Fruit fly (Drosophila melanogaster) whole organism, embryonic: ENCODE results near the gene Spt7.
A peak's percentile ranks its signal among the peaks of the same experiment; 100 is the strongest.

Experiments
- Asciz ChIP-seq: fragments of 200-800 bp; sonication (Bioruptor generic); optimal IDR thresholded peaks from 2 replicates; lab custom pipeline; 2017; ENCODE audit warnings: missing biosample characterization, mild to moderate bottlenecking, missing genetic modification characterization, missing genetic modification reagents
- B-H1 ChIP-seq: fragments of 200-800 bp; sonication (Bioruptor generic); IDR thresholded peaks from 3 replicates; pipeline ENCODE4 v1.3.6; 2022; ENCODE audit warnings: missing biosample characterization, missing genetic modification characterization
- CG11398 ChIP-seq: fragments of 200-800 bp; sonication (Bioruptor generic); optimal IDR thresholded peaks from 2 replicates; lab custom pipeline; 2016; ENCODE audit warnings: missing biosample characterization, missing genetic modification characterization
- CG12236 ChIP-seq: fragments of 200-800 bp; sonication (Bioruptor generic); optimal IDR thresholded peaks from 2 replicates; lab custom pipeline; 2016; ENCODE audit warnings: missing biosample characterization, missing genetic modification characterization
- CG12299 ChIP-seq: fragments of 200-800 bp; sonication (Bioruptor generic); optimal IDR thresholded peaks from 2 replicates; lab custom pipeline; 2018; ENCODE audit warnings: missing biosample characterization, mild to moderate bottlenecking, missing genetic modification characterization
- CG12942 ChIP-seq: fragments of 200-800 bp; sonication (Bioruptor generic); optimal IDR thresholded peaks from 3 replicates; lab custom pipeline; 2016; ENCODE audit warnings: missing biosample characterization, missing genetic modification characterization
- CG13424 ChIP-seq: fragments of 200-800 bp; sonication (Bioruptor generic); optimal IDR thresholded peaks from 2 replicates; lab custom pipeline; 2019; ENCODE audit warnings: missing biosample characterization, mild to moderate bottlenecking, missing genetic modification characterization, moderate library complexity
- CG17829 ChIP-seq: fragments of 200-800 bp; optimal IDR thresholded peaks from 2 replicates; lab custom pipeline; 2019; ENCODE audit warnings: missing biosample characterization, mild to moderate bottlenecking, missing genetic modification characterization, moderate library complexity
- CG18476 ChIP-seq: fragments of 200-800 bp; sonication (Bioruptor generic); optimal IDR thresholded peaks from 2 replicates; lab custom pipeline; 2016; ENCODE audit warnings: missing biosample characterization, mild to moderate bottlenecking, missing genetic modification characterization
- CG18619 ChIP-seq: fragments of 200-800 bp; sonication (Bioruptor generic); optimal IDR thresholded peaks from 3 replicates; lab custom pipeline; 2017; ENCODE audit warnings: missing biosample characterization, mild to moderate bottlenecking, missing genetic modification characterization
- CG31365 ChIP-seq: fragments of 200-800 bp; sonication (Bioruptor generic); optimal IDR thresholded peaks from 2 replicates; lab custom pipeline; 2018; ENCODE audit warnings: missing biosample characterization, mild to moderate bottlenecking, missing genetic modification characterization
- CG34376 ChIP-seq: fragments of 200-800 bp; sonication (Bioruptor generic); optimal IDR thresholded peaks from 2 replicates; lab custom pipeline; 2018; ENCODE audit warnings: missing biosample characterization, mild to moderate bottlenecking, missing genetic modification characterization
- CG4282 ChIP-seq: fragments of 200-800 bp; sonication (Bioruptor generic); optimal IDR thresholded peaks from 2 replicates; lab custom pipeline; 2016; ENCODE audit warnings: missing biosample characterization, missing genetic modification characterization
- CG6791 ChIP-seq: fragments of 200-800 bp; sonication (Bioruptor generic); IDR thresholded peaks from 3 replicates; pipeline ENCODE4 v1.3.6; 2022; ENCODE audit warnings: missing biosample characterization, missing genetic modification characterization; ENCODE audit not compliant: partially characterized antibody
- CG6854 ChIP-seq: fragments of 200-800 bp; sonication (Bioruptor generic); optimal IDR thresholded peaks from 3 replicates; lab custom pipeline; 2017; ENCODE audit warnings: missing biosample characterization, mild to moderate bottlenecking, missing genetic modification characterization
- CG7357 ChIP-seq: fragments of 200-800 bp; sonication (Bioruptor generic); IDR thresholded peaks from 3 replicates; pipeline ENCODE4 v1.3.6; 2022; ENCODE audit warnings: missing biosample characterization, missing genetic modification characterization
- CG7556 ChIP-seq: fragments of 200-800 bp; sonication (Bioruptor generic); optimal IDR thresholded peaks from 2 replicates; lab custom pipeline; 2017; ENCODE audit warnings: missing biosample characterization, mild to moderate bottlenecking, missing genetic modification characterization
- CG7928 ChIP-seq: fragments of 200-800 bp; sonication (Bioruptor generic); optimal IDR thresholded peaks from 2 replicates; lab custom pipeline; 2017; ENCODE audit warnings: missing biosample characterization, mild to moderate bottlenecking, missing genetic modification characterization
- CG8388 ChIP-seq: fragments of 200-800 bp; sonication (Bioruptor generic); optimal IDR thresholded peaks from 2 replicates; lab custom pipeline; 2019; ENCODE audit warnings: missing biosample characterization, mild to moderate bottlenecking, missing genetic modification characterization, moderate library complexity
- D ChIP-seq, 2 experiments: fragments of 200-800 bp in 1 of 2; fragments of >200 bp in 1 of 2; sonication (Bioruptor generic) in 1 of 2; optimal IDR thresholded peaks; 2 replicates in 1 of 2; 3 replicates in 1 of 2; lab custom pipeline; 2017; ENCODE audit warnings: mild to moderate bottlenecking in 1 of 2, missing biosample characterization in 1 of 2, missing genetic modification characterization in 1 of 2, missing genetic modification reagents in 1 of 2
- Dad ChIP-seq: fragments of 200-800 bp; sonication (Bioruptor generic); optimal IDR thresholded peaks from 3 replicates; lab custom pipeline; 2016; ENCODE audit warnings: missing biosample characterization, missing genetic modification characterization
- Deaf1 ChIP-seq: fragments of 200-800 bp; optimal IDR thresholded peaks from 3 replicates; lab custom pipeline; 2019; ENCODE audit warnings: missing biosample characterization, mild to moderate bottlenecking, missing genetic modification characterization, moderate library complexity
- ERR ChIP-seq: fragments of 200-800 bp; sonication (Bioruptor generic); optimal IDR thresholded peaks from 2 replicates; lab custom pipeline; 2016; ENCODE audit warnings: missing biosample characterization, missing genetic modification characterization
- Hand ChIP-seq: fragments of 200-800 bp; sonication (Bioruptor generic); optimal IDR thresholded peaks from 2 replicates; lab custom pipeline; 2017; ENCODE audit warnings: mild to moderate bottlenecking, missing biosample characterization, missing genetic modification reagents, missing genetic modification characterization
- Hey ChIP-seq: fragments of 200-800 bp; sonication (Bioruptor generic); optimal IDR thresholded peaks from 3 replicates; lab custom pipeline; 2018; ENCODE audit warnings: missing biosample characterization, mild to moderate bottlenecking, missing genetic modification characterization
- Hr3 ChIP-seq: fragments of 200-800 bp; sonication (Bioruptor generic); optimal IDR thresholded peaks from 3 replicates; lab custom pipeline; 2016; ENCODE audit warnings: missing biosample characterization, missing genetic modification characterization
- Hr78 ChIP-seq, 2 experiments: fragments of 200-800 bp in 1 of 2; fragments of >200 bp in 1 of 2; sonication (Bioruptor generic) in 1 of 2; optimal IDR thresholded peaks; 2 replicates each; lab custom pipeline; 2017 to 2019; ENCODE audit warnings: missing biosample characterization in 2 of 2, missing genetic modification characterization in 2 of 2, mild to moderate bottlenecking in 1 of 2, moderate library complexity in 1 of 2
- MESR4 ChIP-seq: fragments of 200-800 bp; sonication (Bioruptor generic); optimal IDR thresholded peaks from 2 replicates; lab custom pipeline; 2018; ENCODE audit warnings: missing biosample characterization, mild to moderate bottlenecking, missing genetic modification characterization, moderate library complexity
- Max ChIP-seq: fragments of 200-800 bp; sonication (Bioruptor generic); optimal IDR thresholded peaks from 2 replicates; lab custom pipeline; 2016; ENCODE audit warnings: missing biosample characterization, mild to moderate bottlenecking, missing genetic modification characterization
- Mrtf ChIP-seq: fragments of 200-800 bp; sonication (Bioruptor generic); IDR thresholded peaks from 3 replicates; pipeline ENCODE4 v1.3.6; 2022; ENCODE audit warnings: missing biosample characterization, missing genetic modification characterization
- NK7.1 ChIP-seq: fragments of 200-800 bp; sonication (Bioruptor generic); optimal IDR thresholded peaks from 3 replicates; lab custom pipeline; 2016; ENCODE audit warnings: missing biosample characterization, missing genetic modification characterization
- Pdp1 ChIP-seq, 2 experiments: fragments of 200-800 bp; sonication (Bioruptor generic); optimal IDR thresholded peaks; 3 replicates each; lab custom pipeline; 2016; ENCODE audit warnings: missing biosample characterization in 2 of 2, missing genetic modification characterization in 2 of 2, mild to moderate bottlenecking in 1 of 2, moderate library complexity in 1 of 2
- Scr ChIP-seq: fragments of 200-800 bp; sonication (Bioruptor generic); IDR thresholded peaks from 2 replicates; pipeline ENCODE4 v1.3.6; 2022; ENCODE audit warnings: missing biosample characterization, missing genetic modification characterization; ENCODE audit not compliant: partially characterized antibody
- Sin3A ChIP-seq: fragments of >200 bp; optimal IDR thresholded peaks from 2 replicates; lab custom pipeline; 2018
- Sry-β ChIP-seq: fragments of 200-800 bp; sonication (Bioruptor generic); optimal IDR thresholded peaks from 2 replicates; lab custom pipeline; 2018; ENCODE audit warnings: missing biosample characterization, mild to moderate bottlenecking, missing genetic modification characterization, moderate library complexity
- Stat92E ChIP-seq, 3 experiments: fragments of >200 bp in 2 of 3; fragments of 200-800 bp in 1 of 3; sonication (Bioruptor generic) in 1 of 3; optimal IDR thresholded peaks; 2 replicates each; lab custom pipeline; 2017 to 2019; ENCODE audit warnings: missing biosample characterization in 3 of 3, missing genetic modification characterization in 3 of 3, mild to moderate bottlenecking in 1 of 3, moderate library complexity in 1 of 3
- ase ChIP-seq: fragments of 200-800 bp; sonication (Bioruptor generic); IDR thresholded peaks from 3 replicates; pipeline ENCODE4 v1.3.6; 2022; ENCODE audit warnings: missing biosample characterization, missing genetic modification characterization
- bab2 ChIP-seq: fragments of 200-800 bp; sonication (Bioruptor generic); optimal IDR thresholded peaks from 2 replicates; lab custom pipeline; 2016; ENCODE audit warnings: missing biosample characterization, missing genetic modification characterization
- corto ChIP-seq: fragments of 200-800 bp; sonication (Bioruptor generic); optimal IDR thresholded peaks from 2 replicates; lab custom pipeline; 2016; ENCODE audit warnings: missing biosample characterization, mild to moderate bottlenecking, missing genetic modification characterization, moderate library complexity
- fd102C ChIP-seq: fragments of 200-800 bp; sonication (Bioruptor generic); optimal IDR thresholded peaks from 2 replicates; lab custom pipeline; 2018; ENCODE audit warnings: missing biosample characterization, mild to moderate bottlenecking, missing genetic modification characterization, moderate library complexity
- gcm2 ChIP-seq: fragments of 200-800 bp; sonication (Bioruptor generic); optimal IDR thresholded peaks from 2 replicates; lab custom pipeline; 2016; ENCODE audit warnings: missing biosample characterization, missing genetic modification characterization
- jumu ChIP-seq: fragments of 200-800 bp; sonication (Bioruptor generic); optimal IDR thresholded peaks from 3 replicates; lab custom pipeline; 2016; ENCODE audit warnings: missing biosample characterization, missing genetic modification characterization
- kah ChIP-seq: fragments of 200-800 bp; sonication (Bioruptor generic); optimal IDR thresholded peaks from 2 replicates; lab custom pipeline; 2018; ENCODE audit warnings: missing biosample characterization, mild to moderate bottlenecking, missing genetic modification characterization
- nerfin-1 ChIP-seq: fragments of 200-800 bp; sonication (Bioruptor generic); optimal IDR thresholded peaks from 3 replicates; lab custom pipeline; 2019; ENCODE audit warnings: missing biosample characterization, mild to moderate bottlenecking, missing genetic modification characterization, moderate library complexity
- odd ChIP-seq: fragments of 200-800 bp; sonication (Bioruptor generic); optimal IDR thresholded peaks from 2 replicates; lab custom pipeline; 2017; ENCODE audit warnings: missing biosample characterization, mild to moderate bottlenecking, missing genetic modification characterization
- psq ChIP-seq: fragments of 200-800 bp; sonication (Bioruptor generic); optimal IDR thresholded peaks from 2 replicates; lab custom pipeline; 2017; ENCODE audit warnings: missing biosample characterization, missing genetic modification characterization
- rib ChIP-seq: fragments of 200-800 bp; sonication (Bioruptor generic); IDR thresholded peaks from 2 replicates; pipeline ENCODE4 v1.3.6; 2022; ENCODE audit warnings: missing biosample characterization, missing genetic modification characterization
- vnd ChIP-seq: fragments of 200-800 bp; sonication (Bioruptor generic); IDR thresholded peaks from 3 replicates; pipeline ENCODE4 v1.3.6; 2022; ENCODE audit warnings: missing biosample characterization, missing genetic modification characterization; ENCODE audit not compliant: partially characterized antibody
- z ChIP-seq: fragments of 200-800 bp; sonication (Bioruptor generic); IDR thresholded peaks from 3 replicates; pipeline ENCODE4 v1.3.6; 2022; ENCODE audit warnings: missing biosample characterization, missing genetic modification characterization

Gene Spt7

DNA sequence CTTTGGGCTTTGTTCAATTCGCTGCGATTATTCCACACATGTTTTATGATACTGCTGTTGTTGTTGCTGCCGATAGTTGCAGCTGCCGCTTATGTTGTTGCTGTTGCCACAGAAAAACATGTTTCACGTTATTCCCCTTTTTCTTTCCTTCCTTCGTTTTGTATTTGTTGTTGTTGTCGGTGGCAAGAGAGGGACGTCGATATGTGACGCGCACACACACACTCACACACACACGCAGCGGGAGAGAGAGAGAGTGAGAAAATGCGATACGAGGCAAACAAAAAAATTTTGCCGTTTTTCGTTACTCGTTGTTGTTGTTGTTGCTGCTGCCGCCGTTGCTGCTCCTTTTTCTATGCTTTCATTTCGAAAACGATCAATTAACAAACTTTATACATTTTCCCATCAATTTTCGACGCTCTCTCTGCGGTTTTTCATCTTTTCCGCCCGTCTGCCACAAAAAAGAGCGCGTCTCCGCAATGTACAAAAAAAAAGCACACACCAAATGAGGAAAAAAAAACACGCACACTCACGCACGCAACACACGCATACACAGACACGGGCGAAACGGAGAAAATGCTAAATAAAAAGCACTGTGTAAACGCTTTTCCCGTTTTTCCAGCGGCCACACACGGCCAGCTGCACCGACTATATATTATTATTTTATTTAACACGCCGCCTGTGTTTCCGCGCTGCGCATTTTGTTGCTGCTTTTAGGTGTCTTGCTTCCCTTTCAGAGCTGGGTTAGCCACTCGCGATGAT is 36.4 kb downstream of the Spt7 start (continued):
- TF ChIP-seq nerfin-1 (tag; lab: Kevin White, UChicago): no peak
- no peak for TF ChIP-seq jumu (GFP tag; lab: Kevin White, UChicago)
- TF ChIP-seq CG13424 (tag; lab: Kevin White, UChicago): no peak
- TF ChIP-seq CG7928 (GFP tag; lab: Kevin White, UChicago): no peak
- no peak for TF ChIP-seq Hand
- no peak for TF ChIP-seq ase (GFP tag; lab: Robert Waterston, UW)
- TF ChIP-seq Pdp1 (GFP tag; optimal IDR thresholded peaks at IDR 0.05; lab: Kevin White, UChicago): no peak
- TF ChIP-seq NK7.1 (GFP tag; lab: Kevin White, UChicago): no peak
- no peak for TF ChIP-seq odd (GFP tag; lab: Kevin White, UChicago)
- no peak for TF ChIP-seq Asciz (GFP tag; lab: Kevin White, UChicago)
- no peak for TF ChIP-seq CG4282
- peak; percentile 72 for TF ChIP-seq psq (GFP tag; lab: Kevin White, UChicago)
- TF ChIP-seq vnd (GFP tag; lab: Robert Waterston, UW): no peak
- no peak for TF ChIP-seq ERR (GFP tag; lab: Kevin White, UChicago)
- TF ChIP-seq rib (GFP tag; lab: Robert Waterston, UW): no peak
- TF ChIP-seq CG6791: no peak
- TF ChIP-seq Sin3A (lab: Kevin White, UChicago): no peak
- TF ChIP-seq D (optimal IDR thresholded peaks at IDR 0.05; lab: Kevin White, UChicago): no peak
- TF ChIP-seq D (GFP tag; optimal IDR thresholded peaks at IDR 0.05; lab: Kevin White, UChicago): no peak
- TF ChIP-seq fd102C (GFP tag; lab: Kevin White, UChicago): no peak
- no peak for TF ChIP-seq Hey
- TF ChIP-seq Mrtf (GFP tag; lab: Robert Waterston, UW): no peak
- TF ChIP-seq CG7357 (GFP tag; lab: Robert Waterston, UW): no peak
- TF ChIP-seq CG18619 (GFP tag; lab: Kevin White, UChicago): no peak
- no peak for TF ChIP-seq CG12942
- TF ChIP-seq z: no peak
- TF ChIP-seq Stat92E (GFP tag; optimal IDR thresholded peaks at IDR 0.05; lab: Kevin White, UChicago): no peak
- TF ChIP-seq Dad (GFP tag; lab: Kevin White, UChicago): no peak
- no peak for TF ChIP-seq CG12236
- TF ChIP-seq gcm2: no peak
- no peak for TF ChIP-seq CG31365 (tag; lab: Kevin White, UChicago)
- TF ChIP-seq Scr (GFP tag; lab: Robert Waterston, UW): no peak
- TF ChIP-seq Sry-β (GFP tag; lab: Kevin White, UChicago): no peak
- no peak for TF ChIP-seq CG11398 (GFP tag; lab: Kevin White, UChicago)
- no peak for TF ChIP-seq Hr78 (GFP tag; optimal IDR thresholded peaks at IDR 0.05; lab: Kevin White, UChicago)
- TF ChIP-seq bab2 (GFP tag; lab: Kevin White, UChicago): no peak
- no peak for TF ChIP-seq Max
- TF ChIP-seq CG6854 (GFP tag; lab: Kevin White, UChicago): peak; percentile 5
- TF ChIP-seq CG8388 (GFP tag; lab: Kevin White, UChicago): no peak
- no peak for TF ChIP-seq kah
- no peak for TF ChIP-seq CG7556
- peak; percentile 73 for TF ChIP-seq MESR4
- TF ChIP-seq B-H1: no peak
- no peak for TF ChIP-seq CG12299 (tag; lab: Kevin White, UChicago)
- no peak for TF ChIP-seq Deaf1 (tag; lab: Kevin White, UChicago)
- TF ChIP-seq CG18476 (GFP tag; lab: Kevin White, UChicago): no peak
- TF ChIP-seq Hr3 (GFP tag; lab: Kevin White, UChicago): no peak
- TF ChIP-seq CG34376: no peak
- TF ChIP-seq corto: peak; percentile 61
- no peak for TF ChIP-seq CG17829 (tag; lab: Kevin White, UChicago)
